Worm (Caenorhabditis elegans) whole organism, young adult: ENCODE results near the gene C05C10.7.

Experiments
- B0336.3 ChIP-seq: fragments of 200-800 bp; sonication (Bioruptor generic); IDR thresholded peaks from 2 replicates; pipeline ENCODE4 v1.3.6; 2022; ENCODE audit warnings: missing genetic modification characterization, missing compliant biosample characterization
- F22D6.2 ChIP-seq: sonication (generic microtip); optimal IDR thresholded peaks from 2 replicates; lab custom pipeline; 2016; ENCODE audit warnings: mild to moderate bottlenecking, missing genetic modification characterization, missing compliant biosample characterization
- F49E8.2 ChIP-seq: sonication (generic microtip); optimal IDR thresholded peaks from 3 replicates; lab custom pipeline; 2017; ENCODE audit warnings: missing genetic modification characterization, mild to moderate bottlenecking, missing compliant biosample characterization, antibody characterized with exemption, moderate library complexity; ENCODE audit not compliant: insufficient read depth
- F57C9.4 ChIP-seq: sonication (generic microtip); optimal IDR thresholded peaks from 2 replicates; lab custom pipeline; 2017; ENCODE audit warnings: mild to moderate bottlenecking, missing genetic modification characterization, missing compliant biosample characterization
- T07F8.4 ChIP-seq: sonication (generic microtip); optimal IDR thresholded peaks from 2 replicates; lab custom pipeline; 2016; ENCODE audit warnings: mild to moderate bottlenecking, missing genetic modification characterization, moderate library complexity, missing compliant biosample characterization
- T26A5.8 ChIP-seq: sonication (generic microtip); optimal IDR thresholded peaks from 2 replicates; lab custom pipeline; 2016; ENCODE audit warnings: missing genetic modification characterization, missing compliant biosample characterization
- Y53G8AR.9 ChIP-seq: fragments of 200-800 bp; sonication (Bioruptor generic); conservative IDR thresholded peaks from 2 replicates; pipeline ENCODE4 v1.3.6; 2022; ENCODE audit warnings: missing genetic modification reagents, missing genetic modification characterization, missing compliant biosample characterization
- Y79H2A.3 ChIP-seq: fragments of 200-800 bp; sonication (Bioruptor generic); conservative IDR thresholded peaks from 2 replicates; pipeline ENCODE4 v1.3.6; 2022; ENCODE audit warnings: missing genetic modification reagents, missing genetic modification characterization, missing compliant biosample characterization
- akir-1 ChIP-seq: fragments of 200-800 bp; sonication (Bioruptor generic); optimal IDR thresholded peaks from 2 replicates; lab custom pipeline; 2018; ENCODE audit warnings: mild to moderate bottlenecking, missing genetic modification characterization, moderate library complexity, missing compliant biosample characterization
- bed-1 ChIP-seq: fragments of 200-800 bp; sonication (Bioruptor generic); IDR thresholded peaks from 2 replicates; pipeline ENCODE4 v1.3.6; 2022; ENCODE audit warnings: missing genetic modification reagents, missing genetic modification characterization, missing compliant biosample characterization
- cebp-1 ChIP-seq, 2 experiments: fragments of 200-800 bp in 1 of 2; sonication (Bioruptor generic) in 1 of 2; sonication (generic microtip) in 1 of 2; IDR thresholded peaks in 1 of 2; optimal IDR thresholded peaks in 1 of 2; 2 replicates each; pipeline versions ENCODE4 v1.3.6 to Lab custom; 2017 to 2022; ENCODE audit warnings: missing compliant biosample characterization in 2 of 2, missing genetic modification characterization in 2 of 2, mild to moderate bottlenecking in 1 of 2, missing genetic modification reagents in 1 of 2, moderate library complexity in 1 of 2
- cebp-2 ChIP-seq: fragments of 200-800 bp; sonication (Bioruptor generic); IDR thresholded peaks from 2 replicates; pipeline ENCODE4 v1.3.6; 2022; ENCODE audit warnings: missing genetic modification characterization, missing compliant biosample characterization
- ceh-40 ChIP-seq: fragments of 200-800 bp; sonication (Bioruptor generic); IDR thresholded peaks from 2 replicates; pipeline ENCODE4 v1.3.6; 2022; ENCODE audit warnings: missing genetic modification characterization, missing compliant biosample characterization
- chd-7 ChIP-seq: sonication (generic microtip); optimal IDR thresholded peaks from 2 replicates; lab custom pipeline; 2016; ENCODE audit warnings: mild to moderate bottlenecking, missing genetic modification characterization, moderate library complexity, missing compliant biosample characterization
- dpl-1 ChIP-seq: fragments of 150-350 bp; optimal IDR thresholded peaks from 2 replicates; lab custom pipeline; 2014; ENCODE audit warnings: missing biosample characterization, missing genetic modification reagents, missing genetic modification characterization
- efl-1 ChIP-seq: fragments of 150-350 bp; optimal IDR thresholded peaks from 2 replicates; lab custom pipeline; 2014; ENCODE audit warnings: missing biosample characterization, missing genetic modification reagents, missing genetic modification characterization
- ekl-4 ChIP-seq: fragments of 200-800 bp; sonication (Bioruptor generic); IDR thresholded peaks from 2 replicates; pipeline ENCODE4 v1.3.6; 2022; ENCODE audit warnings: missing genetic modification reagents, missing genetic modification characterization, missing compliant biosample characterization
- hlh-26 ChIP-seq: fragments of 200-800 bp; sonication (Bioruptor generic); conservative IDR thresholded peaks from 2 replicates; pipeline ENCODE4 v1.3.6; 2022; ENCODE audit warnings: missing genetic modification reagents, missing genetic modification characterization, missing compliant biosample characterization
- hrde-1 ChIP-seq: sonication (generic microtip); optimal IDR thresholded peaks from 2 replicates; lab custom pipeline; 2016; ENCODE audit warnings: missing genetic modification characterization, mild to moderate bottlenecking, missing compliant biosample characterization, moderate library complexity, missing genotype, missing genetic modification reagents, borderline replicate concordance
- lag-1 ChIP-seq: fragments of 200-800 bp; sonication (Bioruptor generic); IDR thresholded peaks from 2 replicates; pipeline ENCODE4 v1.3.6; 2022; ENCODE audit warnings: missing genetic modification reagents, missing genetic modification characterization, missing compliant biosample characterization
- let-607 ChIP-seq, 2 experiments: fragments of 200-800 bp in 1 of 2; sonication (Bioruptor generic) in 1 of 2; sonication (generic microtip) in 1 of 2; optimal IDR thresholded peaks; 2 replicates each; lab custom pipeline; 2016 to 2018; ENCODE audit warnings: mild to moderate bottlenecking in 2 of 2, missing compliant biosample characterization in 2 of 2, missing genetic modification characterization in 2 of 2, moderate library complexity in 2 of 2, missing genotype in 1 of 2
- lin-35 ChIP-seq, 3 experiments: fragments of 150-350 bp in 2 of 3; sonication (generic microtip) in 1 of 3; optimal IDR thresholded peaks; 2 replicates each; lab custom pipeline; 2014 to 2018; ENCODE audit warnings: missing biosample characterization in 3 of 3, missing genetic modification characterization in 3 of 3, missing genetic modification reagents in 3 of 3
- lsl-1 ChIP-seq: fragments of 200-800 bp; sonication (Bioruptor generic); optimal IDR thresholded peaks from 2 replicates; lab custom pipeline; 2018; ENCODE audit warnings: mild to moderate bottlenecking, missing genetic modification characterization, moderate library complexity, missing compliant biosample characterization
- madf-6 ChIP-seq: fragments of 200-800 bp; sonication (Bioruptor generic); IDR thresholded peaks from 2 replicates; pipeline ENCODE4 v1.3.6; 2022; ENCODE audit warnings: missing genetic modification reagents, missing genetic modification characterization, missing compliant biosample characterization
- madf-8 ChIP-seq: fragments of 200-800 bp; sonication (Bioruptor generic); conservative IDR thresholded peaks from 2 replicates; pipeline ENCODE4 v1.3.6; 2022; ENCODE audit warnings: missing genetic modification reagents, missing genetic modification characterization, missing compliant biosample characterization
- mcd-1 ChIP-seq: fragments of 200-800 bp; sonication (Bioruptor generic); IDR thresholded peaks from 2 replicates; pipeline ENCODE4 v1.3.6; 2022; ENCODE audit warnings: missing genetic modification reagents, missing genetic modification characterization, missing compliant biosample characterization
- mel-28 ChIP-seq: sonication (generic microtip); optimal IDR thresholded peaks from 2 replicates; lab custom pipeline; 2016; ENCODE audit warnings: borderline replicate concordance, mild to moderate bottlenecking, missing genetic modification characterization, missing compliant biosample characterization
- mxl-1 ChIP-seq: sonication (generic microtip); optimal IDR thresholded peaks from 2 replicates; lab custom pipeline; 2016; ENCODE audit warnings: missing genetic modification characterization, missing compliant biosample characterization
- snpc-1.1 ChIP-seq: sonication (generic microtip); optimal IDR thresholded peaks from 2 replicates; lab custom pipeline; 2017; ENCODE audit warnings: missing genetic modification characterization, mild to moderate bottlenecking, missing compliant biosample characterization, antibody characterized with exemption, moderate library complexity, missing genotype, missing genetic modification reagents; ENCODE audit not compliant: insufficient read depth
- snpc-1.3 ChIP-seq: sonication (generic microtip); optimal IDR thresholded peaks from 2 replicates; lab custom pipeline; 2017; ENCODE audit warnings: missing genetic modification characterization, mild to moderate bottlenecking, missing compliant biosample characterization, antibody characterized with exemption, moderate library complexity, missing genotype, missing genetic modification reagents; ENCODE audit not compliant: insufficient read depth
- snpc-3.4 ChIP-seq: sonication (generic microtip); optimal IDR thresholded peaks from 2 replicates; lab custom pipeline; 2017; ENCODE audit warnings: missing genetic modification characterization, mild to moderate bottlenecking, missing compliant biosample characterization, antibody characterized with exemption, moderate library complexity, missing genotype, missing genetic modification reagents
- tlf-1 ChIP-seq: fragments of 200-800 bp; sonication (Bioruptor generic); optimal IDR thresholded peaks from 2 replicates; lab custom pipeline; 2018; ENCODE audit warnings: mild to moderate bottlenecking, missing genetic modification characterization, missing compliant biosample characterization
- unc-62 ChIP-seq: fragments of 150-350 bp; optimal IDR thresholded peaks from 2 replicates; lab custom pipeline; 2014; ENCODE audit warnings: missing biosample characterization, missing genetic modification reagents, missing genetic modification characterization
- zfh-2 ChIP-seq: fragments of 200-800 bp; sonication (Bioruptor generic); conservative IDR thresholded peaks from 2 replicates; pipeline ENCODE4 v1.3.6; 2022; ENCODE audit warnings: missing genetic modification reagents, missing genetic modification characterization, missing compliant biosample characterization
- ztf-18 ChIP-seq: sonication (generic microtip); optimal IDR thresholded peaks from 2 replicates; lab custom pipeline; 2016; ENCODE audit warnings: missing genotype, mild to moderate bottlenecking, missing genetic modification characterization, missing compliant biosample characterization
- ztf-26 ChIP-seq: sonication (generic microtip); optimal IDR thresholded peaks from 2 replicates; lab custom pipeline; 2017; ENCODE audit warnings: missing genetic modification characterization, missing compliant biosample characterization

Gene C05C10.7

ce11 chrII:9914999-9915398, 23.8 kb downstream of the C05C10.7 start, which contains the start of gene F26C11.3:
TSS of gene F26C11.3 (minus strand) at chrII:9915099.
- no peak for TF ChIP-seq hlh-26 (GFP tag; lab: Robert Waterston, UW)
- TF ChIP-seq cebp-1 (GFP tag; IDR thresholded peaks at IDR 0.05; lab: Robert Waterston, UW), result no peak
- TF ChIP-seq cebp-1 (tag; optimal IDR thresholded peaks at IDR 0.05; lab: Kevin White, UChicago), result no peak
- TF ChIP-seq zfh-2, result no peak
- TF ChIP-seq ceh-40, result no peak
- TF ChIP-seq, all 124 proteins: peak for 0

ce11 chrII:9904459-9904858, 34.3 kb downstream of the C05C10.7 start:
- TF ChIP-seq B0336.3 (GFP tag; lab: Robert Waterston, UW), result no peak
- no peak for TF ChIP-seq T07F8.4 (tag; lab: Kevin White, UChicago)
- no peak for TF ChIP-seq mcd-1

ce11 chrII:9900276-9900675, 38.5 kb downstream of the C05C10.7 start, which contains the start of gene unc-4:
TSS of gene unc-4 (minus strand) at chrII:9900376.
- TF ChIP-seq madf-8 (GFP tag; lab: Robert Waterston, UW) (no peak), hlh-26 (GFP tag; lab: Robert Waterston, UW) (no peak), ceh-40 (no peak), Y53G8AR.9 (GFP tag; lab: Robert Waterston, UW) (no peak), mxl-1 (no peak), let-607 (tag; optimal IDR thresholded peaks at IDR 0.05; lab: Kevin White, UChicago) (no peak), zfh-2 (no peak), mel-28 (tag; lab: Kevin White, UChicago) (no peak)

- no peak for TF ChIP-seq B0336.3 (GFP tag; lab: Robert Waterston, UW)
- TF ChIP-seq chd-7 (tag; lab: Kevin White, UChicago), result no peak
Observed at ce11 chrII:9898744-9899143, 40.0 kb downstream of the C05C10.7 start.

ce11 chrII:9895173-9895572, 43.6 kb downstream of the C05C10.7 start:
- no peak for TF ChIP-seq ceh-40
- TF ChIP-seq T26A5.8, result no peak
- TF ChIP-seq ekl-4 (GFP tag; lab: Robert Waterston, UW), result no peak
- no peak for TF ChIP-seq Y79H2A.3 (GFP tag; lab: Robert Waterston, UW)
- no peak for TF ChIP-seq akir-1 (GFP tag; lab: Kevin White, UChicago)
- TF ChIP-seq F22D6.2 (tag; lab: Kevin White, UChicago), result no peak

ce11 chrII:9894435-9894834, 44.3 kb downstream of the C05C10.7 start, which contains the start of gene F26C11.1:
TSS of gene F26C11.1 (plus strand) at chrII:9894735.
- no peak for TF ChIP-seq snpc-1.1
- TF ChIP-seq ztf-18, result no peak
- TF ChIP-seq Y79H2A.3 (GFP tag; lab: Robert Waterston, UW), result no peak
- no peak for TF ChIP-seq mel-28 (tag; lab: Kevin White, UChicago)
- no peak for TF ChIP-seq hrde-1 (tag; lab: Kevin White, UChicago)

- TF ChIP-seq tlf-1 (no peak), unc-62 (GFP tag; lab: Kevin White, UChicago) (no peak), lsl-1 (GFP tag; lab: Kevin White, UChicago) (peak; percentile 88), lin-35 (GFP tag; optimal IDR thresholded peaks at IDR 0.05; lab: Kevin White, UChicago) (peak in 1 of 3 experiments; percentile 40), dpl-1 (GFP tag; lab: Kevin White, UChicago) (no peak), ztf-18 (no peak), cebp-2 (GFP tag; lab: Robert Waterston, UW) (no peak), madf-6 (peak; percentile 58; the same call in 1 of the 2 replicates), lag-1 (GFP tag; lab: Robert Waterston, UW) (no peak), snpc-3.4 (peak; percentile 7), F49E8.2 (tag; lab: Kevin White, UChicago) (no peak), ztf-26 (tag; lab: Kevin White, UChicago) (no peak), snpc-1.3 (peak; percentile 45), bed-1 (no peak), F57C9.4 (tag; lab: Kevin White, UChicago) (no peak), efl-1 (GFP tag; lab: Kevin White, UChicago) (peak; percentile 20)
Observed at ce11 chrII:9892409-9892808, 46.4 kb downstream of the C05C10.7 start, which contains the start of gene C08H9.16. TSS of gene C08H9.16 (plus strand) at chrII:9892778.
